Fruit fly (Drosophila melanogaster) whole organism, pupa: ENCODE results near the gene CG10903.

Source experiments
- CG10348 ChIP-seq: fragments of 200-800 bp; sonication (Bioruptor generic); IDR thresholded peaks from 2 replicates; pipeline ENCODE4 v1.3.6; 2022; ENCODE audit warnings: missing biosample characterization, missing genetic modification characterization
- CG12605 ChIP-seq: fragments of 200-800 bp; sonication (Bioruptor generic); IDR thresholded peaks from 2 replicates; pipeline ENCODE4 v1.3.6; 2022; ENCODE audit warnings: missing biosample characterization, missing genetic modification characterization
- CG17806 ChIP-seq: fragments of 200-800 bp; sonication (Bioruptor generic); optimal IDR thresholded peaks from 2 replicates; lab custom pipeline; 2018; ENCODE audit warnings: missing biosample characterization, mild to moderate bottlenecking, missing genetic modification characterization, moderate library complexity
- CG32121 ChIP-seq: fragments of 200-800 bp; sonication (Bioruptor generic); IDR thresholded peaks from 2 replicates; pipeline ENCODE4 v1.3.6; 2022; ENCODE audit warnings: missing biosample characterization, missing genetic modification characterization
- CG34367 ChIP-seq: fragments of 200-800 bp; sonication (Bioruptor generic); optimal IDR thresholded peaks from 2 replicates; lab custom pipeline; 2018; ENCODE audit warnings: missing biosample characterization, mild to moderate bottlenecking, missing genetic modification characterization
- CG4496 ChIP-seq: fragments of 200-800 bp; sonication (Bioruptor generic); IDR thresholded peaks from 3 replicates; pipeline ENCODE4 v1.3.6; 2022; ENCODE audit warnings: missing biosample characterization, missing genetic modification characterization
- CG8301 ChIP-seq: fragments of 200-800 bp; sonication (Bioruptor generic); optimal IDR thresholded peaks from 2 replicates; lab custom pipeline; 2018; ENCODE audit warnings: missing biosample characterization, mild to moderate bottlenecking, missing genetic modification characterization
- Pif1A ChIP-seq: fragments of 200-800 bp; sonication (Bioruptor generic); optimal IDR thresholded peaks from 3 replicates; lab custom pipeline; 2016; ENCODE audit warnings: missing biosample characterization, missing genetic modification characterization
- Pif1B ChIP-seq: fragments of 200-800 bp; sonication (Bioruptor generic); optimal IDR thresholded peaks from 3 replicates; lab custom pipeline; 2016; ENCODE audit warnings: missing biosample characterization, missing genetic modification characterization
- Snoo ChIP-seq: fragments of 200-800 bp; sonication (Bioruptor generic); optimal IDR thresholded peaks from 3 replicates; lab custom pipeline; 2017; ENCODE audit warnings: missing biosample characterization, mild to moderate bottlenecking, missing genetic modification characterization, inconsistent platforms
- gl ChIP-seq: fragments of 200-800 bp; sonication (Bioruptor generic); optimal IDR thresholded peaks from 2 replicates; lab custom pipeline; 2018; ENCODE audit warnings: missing biosample characterization, mild to moderate bottlenecking, missing genetic modification characterization
- rn ChIP-seq: fragments of 200-800 bp; sonication (Bioruptor generic); IDR thresholded peaks from 2 replicates; pipeline ENCODE4 v1.3.6; 2022; ENCODE audit warnings: missing biosample characterization, missing genetic modification characterization

- TF ChIP-seq CG17806 (tag; lab: Kevin White, UChicago) (no peak), CG12605 (GFP tag; lab: Robert Waterston, UW) (no peak), CG10348 (GFP tag; lab: Robert Waterston, UW) (no peak), Pif1B (GFP tag; lab: Kevin White, UChicago) (no peak), CG34367 (tag; lab: Kevin White, UChicago) (no peak), gl (tag; lab: Kevin White, UChicago) (no peak), CG8301 (tag; lab: Kevin White, UChicago) (no peak), CG32121 (GFP tag; lab: Robert Waterston, UW) (no peak), CG4496 (GFP tag; lab: Robert Waterston, UW) (peak; percentile 41; the same call in 1 of the 3 replicates), Snoo (tag; lab: Kevin White, UChicago) (no peak), rn (GFP tag; lab: Robert Waterston, UW) (no peak), Pif1A (GFP tag; lab: Kevin White, UChicago) (no peak)
Observed at dm6 chr3R:8030151-8030899, at the start of gene CG10903, which contains the start of gene CG2747.
